Worm (Caenorhabditis elegans): Measurements from ENCODE around the gene lsd-1.

- TF ChIP-seq nhr-25 (tag; optimal IDR thresholded peaks at IDR 0.05) (no peak), R02D3.7 (tag; optimal IDR thresholded peaks at IDR 0.05) (no peak), ztf-11 (tag; optimal IDR thresholded peaks at IDR 0.05) (no peak), nhr-23 (tag; optimal IDR thresholded peaks at IDR 0.05) (no peak), aly-2 (tag; optimal IDR thresholded peaks at IDR 0.05) (no peak), skn-1 (tag; optimal IDR thresholded peaks at IDR 0.05) (no peak), unc-39 (tag; optimal IDR thresholded peaks at IDR 0.05) (no peak), ama-1 (optimal IDR thresholded peaks at IDR 0.05) (no peak), F13H6.1 (tag; optimal IDR thresholded peaks at IDR 0.05) (no peak), lin-39 (tag; optimal IDR thresholded peaks at IDR 0.05) (no peak)
Measured at ce11 chrX:11969085-11969484, 20.4 kb downstream of the lsd-1 start.

Data from whole organism, L2 larva.